Fruit fly (Drosophila melanogaster): ENCODE results near the gene CG33784.

DNA sequence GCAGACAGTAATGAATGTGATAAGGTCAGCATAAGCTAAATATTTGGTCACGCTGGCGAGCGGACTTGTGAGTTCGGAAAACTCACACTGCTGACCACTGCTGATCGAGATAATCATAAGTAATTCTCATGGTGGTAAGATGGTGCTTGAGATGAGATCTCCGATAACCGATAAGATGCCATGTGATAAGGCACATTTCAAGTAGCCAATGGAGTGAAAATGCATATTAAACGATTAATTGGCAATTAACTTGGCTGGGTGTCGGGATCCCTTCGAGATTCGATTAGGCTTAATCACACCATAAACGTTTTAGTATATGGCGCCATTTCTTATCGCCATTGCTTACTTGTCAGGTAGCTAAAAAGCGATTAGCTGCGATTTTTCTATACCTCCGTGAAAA, 46.0 kb downstream of the CG33784 start:
- no peak for TF ChIP-seq psq (optimal IDR thresholded peaks at IDR 0.05)
- no peak for TF ChIP-seq insv (optimal IDR thresholded peaks at IDR 0.05)
- TF ChIP-seq h (optimal IDR thresholded peaks at IDR 0.05): no peak

Data from Kc167 (cell line).